Worm (Caenorhabditis elegans): Measurements from ENCODE around the gene vit-3.

Gene vit-3

DNA sequence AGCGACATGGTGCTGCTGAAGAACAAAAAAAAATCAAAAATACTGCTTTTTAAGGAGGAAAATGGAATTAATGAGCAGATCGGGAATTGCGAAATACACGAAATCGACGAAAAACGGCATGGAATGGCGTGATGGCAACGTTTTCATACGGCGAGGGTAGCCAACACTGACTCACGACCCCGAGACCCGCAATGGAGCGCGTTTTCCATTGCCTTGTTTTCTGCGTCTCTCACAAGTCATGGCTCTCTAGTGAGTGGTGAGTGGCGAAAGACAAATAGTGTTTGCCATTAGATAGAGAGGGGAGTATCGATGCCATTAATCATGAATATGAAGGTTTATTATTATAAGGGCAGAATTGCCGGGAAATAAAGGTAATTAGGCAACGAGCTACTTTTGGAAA, 33.4 kb upstream of the vit-3 start, which contains the start of gene C18B2.4 (continued):
- TF ChIP-seq snpc-3.4 (tag; optimal IDR thresholded peaks at IDR 0.05) (no peak), hlh-26 (GFP tag; conservative IDR thresholded peaks at IDR 0.05) (no peak), unc-62 (GFP tag; optimal IDR thresholded peaks at IDR 0.05) (peak; percentile 80), mel-28 (tag; optimal IDR thresholded peaks at IDR 0.05; ENCODE audit: borderline replicate concordance) (no peak), nhr-27 (tag; optimal IDR thresholded peaks at IDR 0.05) (no peak), lin-54 (GFP tag; optimal IDR thresholded peaks at IDR 0.05) (peak; percentile 27), ets-4 (GFP tag; optimal IDR thresholded peaks at IDR 0.05) (peak; percentile 57), madf-8 (GFP tag; conservative IDR thresholded peaks at IDR 0.05) (no peak), snpc-1.3 (tag; optimal IDR thresholded peaks at IDR 0.05; ENCODE audit: insufficient read depth) (no peak), attf-6 (GFP tag; IDR thresholded peaks at IDR 0.05) (no peak), ztf-6 (GFP tag; IDR thresholded peaks at IDR 0.05) (no peak), cebp-1 (GFP tag; IDR thresholded peaks at IDR 0.05) (peak; percentile 97), cebp-1 (tag; optimal IDR thresholded peaks at IDR 0.05) (peak; percentile 99), ccch-3 (GFP tag; optimal IDR thresholded peaks at IDR 0.05) (no peak), aptf-2 (GFP tag; conservative IDR thresholded peaks at IDR 0.05) (no peak), atf-7 (tag; optimal IDR thresholded peaks at IDR 0.05) (peak; percentile 44), let-607 (tag; optimal IDR thresholded peaks at IDR 0.05) (peak; percentile 53 to 56), rec-8 (tag; optimal IDR thresholded peaks at IDR 0.05) (no peak), lin-35 (GFP tag; optimal IDR thresholded peaks at IDR 0.05) (peak in 1 of 3 experiments; percentile 52), nfya-1 (tag; optimal IDR thresholded peaks at IDR 0.05; ENCODE audit: borderline replicate concordance, insufficient read depth) (no peak), bed-2 (GFP tag; IDR thresholded peaks at IDR 0.05) (no peak), ZK185.1 (tag; optimal IDR thresholded peaks at IDR 0.05; ENCODE audit: poor library complexity, severe bottlenecking) (peak; percentile 64), C06A6.2 (GFP tag; conservative IDR thresholded peaks at IDR 0.05) (no peak), ekl-4 (GFP tag; IDR thresholded peaks at IDR 0.05) (no peak; the same call in 1 of the 2 replicates), efl-1 (GFP tag; optimal IDR thresholded peaks at IDR 0.05) (no peak), attf-3 (GFP tag; conservative IDR thresholded peaks at IDR 0.05) (no peak), dpff-1 (tag; optimal IDR thresholded peaks at IDR 0.05) (no peak), Y53F4B.3 (GFP tag; IDR thresholded peaks at IDR 0.05) (no peak), hrde-1 (tag; optimal IDR thresholded peaks at IDR 0.05; ENCODE audit: borderline replicate concordance) (no peak), lsy-27 (tag; optimal IDR thresholded peaks at IDR 0.05; ENCODE audit: borderline replicate concordance, insufficient read depth) (no peak), nfya-2 (GFP tag; IDR thresholded peaks at IDR 0.05) (no peak), F33H1.4 (GFP tag; IDR thresholded peaks at IDR 0.05) (no peak), mcd-1 (GFP tag; IDR thresholded peaks at IDR 0.05) (peak; percentile 85), pbrm-1 (GFP tag; IDR thresholded peaks at IDR 0.05) (peak; percentile 47; the same call in 1 of the 2 replicates), K11D2.4 (GFP tag; IDR thresholded peaks at IDR 0.05) (peak; percentile 41; the same call in 1 of the 2 replicates), F49E8.2 (tag; optimal IDR thresholded peaks at IDR 0.05; ENCODE audit: insufficient read depth) (no peak), ztf-22 (GFP tag; optimal IDR thresholded peaks at IDR 0.05) (no peak), F57A8.1 (GFP tag; optimal IDR thresholded peaks at IDR 0.05) (no peak), F39B2.1 (GFP tag; IDR thresholded peaks at IDR 0.05) (no peak), ztf-3 (GFP tag; optimal IDR thresholded peaks at IDR 0.05) (no peak), Y53G8AR.9 (GFP tag; conservative IDR thresholded peaks at IDR 0.05) (no peak), mes-4 (tag; optimal IDR thresholded peaks at IDR 0.05) (no peak), ceh-58 (GFP tag; IDR thresholded peaks at IDR 0.05) (no peak), B0019.2 (GFP tag; conservative IDR thresholded peaks at IDR 0.05) (no peak), sptf-2 (GFP tag; optimal IDR thresholded peaks at IDR 0.05) (peak; percentile 30), ceh-91 (GFP tag; IDR thresholded peaks at IDR 0.05) (no peak), F23B12.7 (tag; optimal IDR thresholded peaks at IDR 0.05; ENCODE audit: insufficient read depth) (no peak)

All from whole organism, young adult.